Worm (Caenorhabditis elegans) whole organism, midembryonic: ENCODE results near the gene srlf-4.

Experiments
- T22C8.4 ChIP-seq: fragments of 200-800 bp; sonication (Bioruptor generic); IDR thresholded peaks from 2 replicates; pipeline ENCODE4 v1.3.6; 2022; ENCODE audit warnings: missing genetic modification characterization, missing compliant biosample characterization
- flt-1 ChIP-seq: fragments of 200-800 bp; sonication (Bioruptor generic); IDR thresholded peaks from 2 replicates; pipeline ENCODE4 v1.3.6; 2022; ENCODE audit warnings: missing genetic modification characterization, missing compliant biosample characterization
- ztf-23 ChIP-seq: fragments of 200-800 bp; sonication (Bioruptor generic); IDR thresholded peaks from 2 replicates; pipeline ENCODE4 v1.3.6; 2022; ENCODE audit warnings: missing genetic modification reagents, missing genetic modification characterization, missing compliant biosample characterization
- ztf-29 ChIP-seq: fragments of 200-800 bp; sonication (Bioruptor generic); IDR thresholded peaks from 2 replicates; pipeline ENCODE4 v1.3.6; 2022; ENCODE audit warnings: missing genetic modification reagents, missing genetic modification characterization, missing compliant biosample characterization

ce11 chrIV:12876558-12876957 lies 47.7 kb downstream of the srlf-4 start:
- TF ChIP-seq ztf-23 (no peak), T22C8.4 (no peak), flt-1 (GFP tag; lab: Robert Waterston, UW) (no peak), ztf-29 (GFP tag; lab: Robert Waterston, UW) (no peak)
